Worm (Caenorhabditis elegans): ENCODE results near the gene F34D10.8.

F34D10.8 gene

DNA sequence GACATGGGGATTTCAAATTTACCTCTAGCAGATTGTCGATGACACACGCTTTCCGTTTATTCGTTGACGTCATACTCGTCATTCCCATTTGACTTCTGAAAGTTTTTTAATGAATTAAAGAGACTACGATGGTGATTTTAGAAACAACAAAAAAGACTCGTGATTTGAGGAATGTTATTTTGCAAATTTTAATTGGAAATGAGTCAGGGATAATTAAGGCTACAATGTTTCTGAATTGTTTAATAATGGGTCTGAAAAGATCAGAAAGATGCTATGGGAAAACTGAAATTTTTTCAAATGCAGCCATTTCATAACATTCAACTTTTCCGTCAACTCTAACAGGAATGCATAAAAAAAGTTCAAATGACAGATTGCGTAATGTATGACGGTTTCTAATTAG, 34.9 kb downstream of the F34D10.8 start, which contains the start of gene C44F1.1:
TSS of gene C44F1.1 (minus strand) at position 101 of the 400 bp plus-strand sequence.
- no peak for TF ChIP-seq tra-4 (tag; optimal IDR thresholded peaks at IDR 0.05)
- no peak for TF ChIP-seq tbx-11 (GFP tag; IDR thresholded peaks at IDR 0.05)
- TF ChIP-seq ama-1 (optimal IDR thresholded peaks at IDR 0.05): no peak
- TF ChIP-seq aly-1 (tag; optimal IDR thresholded peaks at IDR 0.05): no peak
- TF ChIP-seq hnd-1 (tag; optimal IDR thresholded peaks at IDR 0.05): no peak
- no peak for TF ChIP-seq hmbx-1 (tag; optimal IDR thresholded peaks at IDR 0.05)
- TF ChIP-seq sea-1 (GFP tag; conservative IDR thresholded peaks at IDR 0.05): no peak
- no peak for TF ChIP-seq hmg-4 (GFP tag; optimal IDR thresholded peaks at IDR 0.05)
- no peak for TF ChIP-seq tbx-37 (GFP tag; conservative IDR thresholded peaks at IDR 0.05)
- TF ChIP-seq F13C5.2 (tag; optimal IDR thresholded peaks at IDR 0.05): no peak
- TF ChIP-seq flt-1 (GFP tag; IDR thresholded peaks at IDR 0.05): no peak
- no peak for TF ChIP-seq ets-7 (tag; optimal IDR thresholded peaks at IDR 0.05)
- TF ChIP-seq pes-1 (GFP tag; IDR thresholded peaks at IDR 0.05): no peak
- no peak for TF ChIP-seq B0310.2 (tag; optimal IDR thresholded peaks at IDR 0.05)

DNA sequence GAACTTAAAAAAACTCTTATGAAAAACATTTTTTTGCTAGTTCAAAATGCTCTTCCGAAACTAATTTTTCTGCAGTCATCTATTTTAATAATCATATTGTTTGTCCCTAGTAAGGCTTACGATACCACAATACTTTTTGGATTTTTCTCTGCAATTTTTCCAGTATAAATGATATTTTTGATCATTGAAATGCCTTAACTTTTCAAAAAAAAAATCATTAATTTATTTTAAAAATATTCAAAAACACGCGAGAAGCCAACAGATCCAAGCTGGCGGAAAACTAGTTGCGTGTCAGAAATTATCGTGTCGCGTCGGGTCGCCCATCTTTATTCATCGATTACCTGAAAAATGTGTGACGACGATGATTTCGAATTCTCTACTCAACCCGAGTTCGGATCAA, 37.6 kb downstream of the F34D10.8 start, which contains the start of gene gmeb-3:
TSS of gene gmeb-3 (plus strand) at position 301 of the 400 bp plus-strand sequence.
- TF ChIP-seq ceh-13 (GFP tag; optimal IDR thresholded peaks at IDR 0.05): no peak
- no peak for TF ChIP-seq hmbx-1 (tag; optimal IDR thresholded peaks at IDR 0.05)
- TF ChIP-seq tbx-11 (GFP tag; IDR thresholded peaks at IDR 0.05): no peak
- TF ChIP-seq hnd-1 (tag; optimal IDR thresholded peaks at IDR 0.05): no peak
- no peak for TF ChIP-seq F13C5.2 (tag; optimal IDR thresholded peaks at IDR 0.05)
- no peak for TF ChIP-seq pes-1 (GFP tag; IDR thresholded peaks at IDR 0.05)
- TF ChIP-seq sea-1 (GFP tag; conservative IDR thresholded peaks at IDR 0.05): no peak
- TF ChIP-seq hmg-4 (GFP tag; optimal IDR thresholded peaks at IDR 0.05): no peak
- TF ChIP-seq flt-1 (GFP tag; IDR thresholded peaks at IDR 0.05): no peak
- no peak for TF ChIP-seq ceh-36 (tag; optimal IDR thresholded peaks at IDR 0.05)
- no peak for TF ChIP-seq ets-7 (tag; optimal IDR thresholded peaks at IDR 0.05)
- TF ChIP-seq B0310.2 (tag; optimal IDR thresholded peaks at IDR 0.05): no peak
- TF ChIP-seq ama-1 (optimal IDR thresholded peaks at IDR 0.05): no peak
- TF ChIP-seq aly-1 (tag; optimal IDR thresholded peaks at IDR 0.05): no peak

DNA sequence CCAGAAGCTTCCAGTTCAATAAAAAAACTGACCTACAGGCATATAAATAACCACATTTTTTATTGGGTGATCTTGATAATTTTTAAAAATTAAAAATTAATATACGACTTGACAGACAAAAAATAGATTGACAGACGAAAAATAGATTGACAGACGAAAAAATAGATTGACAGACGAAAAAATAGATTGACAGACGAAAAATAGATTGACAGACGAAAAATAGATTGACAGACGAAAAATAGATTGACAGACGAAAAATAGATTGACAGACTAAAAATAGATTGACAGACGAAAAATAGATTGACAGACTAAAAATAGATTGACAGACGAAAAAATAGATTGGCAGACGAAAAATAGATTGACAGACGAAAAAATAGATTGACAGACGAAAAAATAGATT, 39.8 kb downstream of the F34D10.8 start:
- TF ChIP-seq pes-1 (GFP tag; IDR thresholded peaks at IDR 0.05) (peak; percentile 33; the same call in 1 of the 2 replicates), tbx-11 (GFP tag; IDR thresholded peaks at IDR 0.05) (peak; percentile 87), sea-1 (GFP tag; conservative IDR thresholded peaks at IDR 0.05) (peak; percentile 83), tbx-37 (GFP tag; conservative IDR thresholded peaks at IDR 0.05) (peak; percentile 78)

DNA sequence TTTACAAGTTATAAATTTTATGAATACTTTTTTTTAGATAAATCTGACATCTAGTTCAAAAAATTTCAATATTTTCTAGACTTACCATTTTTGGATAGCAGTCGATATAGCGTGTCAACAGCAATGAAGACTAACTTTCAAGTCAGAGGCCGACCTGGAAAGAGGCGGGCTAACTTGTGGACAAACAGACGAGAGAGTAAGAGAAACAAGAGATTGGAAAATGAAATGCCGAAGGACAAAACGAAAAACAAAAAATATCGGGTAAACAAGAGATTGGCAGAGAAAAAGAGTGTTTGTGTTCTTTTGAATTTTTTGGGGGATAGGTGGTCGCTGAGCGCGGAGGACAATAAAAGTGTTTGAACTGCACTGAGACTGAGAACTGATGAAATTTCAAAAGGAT, 42.6 kb downstream of the F34D10.8 start, which contains the start of gene lec-4:
TSS of gene lec-4 (minus strand) at position 154 of the 400 bp plus-strand sequence.
- TF ChIP-seq ceh-36 (tag; optimal IDR thresholded peaks at IDR 0.05) (no peak), F13C5.2 (tag; optimal IDR thresholded peaks at IDR 0.05) (no peak), B0310.2 (tag; optimal IDR thresholded peaks at IDR 0.05) (no peak), ceh-13 (GFP tag; optimal IDR thresholded peaks at IDR 0.05) (no peak), tbx-37 (GFP tag; conservative IDR thresholded peaks at IDR 0.05) (no peak), aly-1 (tag; optimal IDR thresholded peaks at IDR 0.05) (no peak), ama-1 (optimal IDR thresholded peaks at IDR 0.05) (no peak), hmbx-1 (tag; optimal IDR thresholded peaks at IDR 0.05) (no peak), tra-4 (tag; optimal IDR thresholded peaks at IDR 0.05) (no peak), hmg-4 (GFP tag; optimal IDR thresholded peaks at IDR 0.05) (no peak), scrt-1 (GFP tag; IDR thresholded peaks at IDR 0.05) (no peak), flt-1 (GFP tag; IDR thresholded peaks at IDR 0.05) (no peak), ets-7 (tag; optimal IDR thresholded peaks at IDR 0.05) (no peak)

DNA sequence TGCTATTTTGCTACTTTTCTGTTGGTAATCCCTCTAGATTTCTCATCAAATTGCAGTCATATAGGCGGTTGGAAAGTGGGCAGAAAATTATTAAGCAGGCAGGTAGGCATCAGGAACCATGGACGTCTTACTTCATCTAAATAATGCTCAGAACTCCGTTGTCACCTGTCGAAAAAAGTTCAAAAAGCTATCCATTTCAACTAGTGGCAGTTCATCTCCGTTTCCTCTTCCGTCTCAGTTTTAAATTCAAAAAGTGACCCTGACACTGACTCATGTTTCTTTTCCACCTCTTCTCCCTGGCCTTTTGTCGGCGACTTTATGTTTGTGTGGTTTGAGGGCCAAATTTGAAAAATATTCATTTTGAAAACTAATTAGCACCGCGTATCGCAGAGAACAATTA, 44.0 kb downstream of the F34D10.8 start:
- TF ChIP-seq sea-1 (GFP tag; conservative IDR thresholded peaks at IDR 0.05) (no peak), ama-1 (optimal IDR thresholded peaks at IDR 0.05) (no peak), tbx-11 (GFP tag; IDR thresholded peaks at IDR 0.05) (no peak), pes-1 (GFP tag; IDR thresholded peaks at IDR 0.05) (no peak), flt-1 (GFP tag; IDR thresholded peaks at IDR 0.05) (no peak), hmbx-1 (tag; optimal IDR thresholded peaks at IDR 0.05) (no peak), tra-4 (tag; optimal IDR thresholded peaks at IDR 0.05) (no peak), F13C5.2 (tag; optimal IDR thresholded peaks at IDR 0.05) (no peak), aly-1 (tag; optimal IDR thresholded peaks at IDR 0.05) (no peak), ceh-36 (tag; optimal IDR thresholded peaks at IDR 0.05) (no peak), tbx-37 (GFP tag; conservative IDR thresholded peaks at IDR 0.05) (no peak), ceh-13 (GFP tag; optimal IDR thresholded peaks at IDR 0.05) (no peak), B0310.2 (tag; optimal IDR thresholded peaks at IDR 0.05) (no peak), hnd-1 (tag; optimal IDR thresholded peaks at IDR 0.05) (no peak), scrt-1 (GFP tag; IDR thresholded peaks at IDR 0.05) (no peak)
